Fruit fly (Drosophila melanogaster): ENCODE results near the gene DNAlig3.

The DNAlig3 gene

DNA sequence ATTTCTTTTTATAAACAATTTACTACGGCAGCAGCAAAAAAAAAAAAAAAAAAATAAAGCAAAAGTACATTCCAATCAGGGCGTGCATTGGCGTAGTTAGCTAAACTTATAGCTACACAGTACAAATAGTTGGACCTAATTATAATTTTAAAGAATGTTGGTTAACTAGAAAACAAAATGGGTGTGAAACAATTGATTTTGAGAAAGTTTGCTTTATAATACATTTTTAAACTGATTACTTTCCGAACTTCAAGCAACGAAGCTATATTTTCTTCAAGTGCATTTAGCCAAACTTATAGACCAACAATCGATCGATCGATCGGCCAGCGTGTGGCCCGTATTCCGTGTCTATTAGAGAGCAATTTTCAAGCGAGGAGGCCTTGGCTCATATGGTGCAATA lies 49.7 kb upstream of the DNAlig3 start (continued):
- TF ChIP-seq Asciz (GFP tag; optimal IDR thresholded peaks at IDR 0.05) (peak; percentile 21), CG4282 (GFP tag; optimal IDR thresholded peaks at IDR 0.05) (no peak), CG14860 (GFP tag; IDR thresholded peaks at IDR 0.05; ENCODE audit: partially characterized antibody) (no peak), klu (GFP tag; IDR thresholded peaks at IDR 0.05) (no peak), CG9932 (GFP tag; IDR thresholded peaks at IDR 0.05) (0 out of 2 replicates have a peak, but pooled peaks have one; percentile 21), CG12744 (GFP tag; optimal IDR thresholded peaks at IDR 0.05) (peak; percentile 4), grn (GFP tag; optimal IDR thresholded peaks at IDR 0.05) (no peak), stwl (tag; optimal IDR thresholded peaks at IDR 0.05) (no peak), CG8290 (GFP tag; optimal IDR thresholded peaks at IDR 0.05) (no peak), CG8290 (tag; optimal IDR thresholded peaks at IDR 0.05) (peak in 1 of 2 experiments; percentile 65), CG11398 (GFP tag; optimal IDR thresholded peaks at IDR 0.05) (no peak), z (GFP tag; IDR thresholded peaks at IDR 0.05) (no peak), NfI (GFP tag; optimal IDR thresholded peaks at IDR 0.05) (peak; percentile 34), oc (tag; optimal IDR thresholded peaks at IDR 0.05) (no peak), wek (GFP tag; optimal IDR thresholded peaks at IDR 0.05) (no peak), Side (GFP tag; optimal IDR thresholded peaks at IDR 0.05) (no peak), Poxn (GFP tag; IDR thresholded peaks at IDR 0.05) (no peak), CG18262 (tag; optimal IDR thresholded peaks at IDR 0.05) (no peak), Sry-δ (GFP tag; optimal IDR thresholded peaks at IDR 0.05) (no peak), Lhr (GFP tag; optimal IDR thresholded peaks at IDR 0.05) (no peak), gce (GFP tag; IDR thresholded peaks at IDR 0.05) (no peak), Mes4 (GFP tag; optimal IDR thresholded peaks at IDR 0.05) (no peak), usp (GFP tag; optimal IDR thresholded peaks at IDR 0.05) (no peak), Drgx (GFP tag; IDR thresholded peaks at IDR 0.05) (peak; percentile 13; the same call in 1 of the 2 replicates), Doc2 (GFP tag; IDR thresholded peaks at IDR 0.05) (no peak), wdn (GFP tag; IDR thresholded peaks at IDR 0.05) (no peak), Fer1 (GFP tag; optimal IDR thresholded peaks at IDR 0.05) (peak; percentile 43), CG17186 (GFP tag; optimal IDR thresholded peaks at IDR 0.05) (no peak), CG14441 (GFP tag; IDR thresholded peaks at IDR 0.05) (peak; percentile 14; the same call in 1 of the 2 replicates), CG42726 (GFP tag; IDR thresholded peaks at IDR 0.05; ENCODE audit: partially characterized antibody) (no peak), lbe (GFP tag; optimal IDR thresholded peaks at IDR 0.05) (no peak), CG12071 (GFP tag; optimal IDR thresholded peaks at IDR 0.05) (peak; percentile 9), HmgD (GFP tag; optimal IDR thresholded peaks at IDR 0.05) (no peak), btn (GFP tag; optimal IDR thresholded peaks at IDR 0.05) (no peak), CTCF (GFP tag; optimal IDR thresholded peaks at IDR 0.05) (no peak), CG3281 (GFP tag; optimal IDR thresholded peaks at IDR 0.05) (peak; percentile 14), Optix (GFP tag; IDR thresholded peaks at IDR 0.05) (no peak), bigmax (GFP tag; optimal IDR thresholded peaks at IDR 0.05) (no peak), sug (tag; optimal IDR thresholded peaks at IDR 0.05) (no peak), CoRest (tag; optimal IDR thresholded peaks at IDR 0.05) (peak; percentile 40), CG8924 (tag; optimal IDR thresholded peaks at IDR 0.05) (peak; percentile 5), Oaz (GFP tag; IDR thresholded peaks at IDR 0.05) (no peak), CG14667 (GFP tag; IDR thresholded peaks at IDR 0.05) (no peak), Hsf (GFP tag; optimal IDR thresholded peaks at IDR 0.05) (peak; percentile 8), CG2712 (tag; optimal IDR thresholded peaks at IDR 0.05) (peak; percentile 29), CG31224 (GFP tag; IDR thresholded peaks at IDR 0.05) (no peak), Dp (GFP tag; optimal IDR thresholded peaks at IDR 0.05) (no peak), CG5953 (GFP tag; IDR thresholded peaks at IDR 0.05) (no peak), CG18011 (GFP tag; optimal IDR thresholded peaks at IDR 0.05) (no peak), CG17359 (tag; optimal IDR thresholded peaks at IDR 0.05) (peak; percentile 56), Sry-β (GFP tag; optimal IDR thresholded peaks at IDR 0.05) (no peak), gfzf (GFP tag; optimal IDR thresholded peaks at IDR 0.05) (no peak), Hr78 (GFP tag; optimal IDR thresholded peaks at IDR 0.05) (no peak)

All from whole organism, embryonic.